Fruit fly (Drosophila melanogaster) whole organism, wandering third instar larva: Measurements from ENCODE around the gene TyrR.

Experiments
- Abd-B ChIP-seq: fragments of >200 bp; optimal IDR thresholded peaks from 2 replicates; lab custom pipeline; 2017; ENCODE audit warnings: missing biosample characterization, missing genetic modification characterization
- CG32264 ChIP-seq: fragments of 200-800 bp; sonication (Bioruptor generic); optimal IDR thresholded peaks from 2 replicates; lab custom pipeline; 2016; ENCODE audit warnings: missing biosample characterization, missing genetic modification characterization
- CG9705 ChIP-seq: fragments of 200-800 bp; sonication (Bioruptor generic); optimal IDR thresholded peaks from 2 replicates; lab custom pipeline; 2018; ENCODE audit warnings: missing biosample characterization, mild to moderate bottlenecking, missing genetic modification characterization
- CrebA ChIP-seq: fragments of 200-800 bp; sonication (Bioruptor generic); optimal IDR thresholded peaks from 2 replicates; lab custom pipeline; 2016; ENCODE audit warnings: missing biosample characterization, mild to moderate bottlenecking, missing genetic modification characterization, borderline replicate concordance
- Dfd ChIP-seq: fragments of >200 bp; optimal IDR thresholded peaks from 2 replicates; lab custom pipeline; 2017; ENCODE audit warnings: missing biosample characterization, missing genetic modification characterization
- HLH106 ChIP-seq: fragments of 200-800 bp; optimal IDR thresholded peaks from 3 replicates; lab custom pipeline; 2019; ENCODE audit warnings: missing biosample characterization, mild to moderate bottlenecking, missing genetic modification characterization, moderate library complexity
- Hr78 ChIP-seq: fragments of >200 bp; optimal IDR thresholded peaks from 2 replicates; lab custom pipeline; 2017; ENCODE audit warnings: missing biosample characterization, missing genetic modification characterization
- Jra ChIP-seq: sonication (Bioruptor generic); optimal IDR thresholded peaks from 2 replicates; lab custom pipeline; 2016; ENCODE audit warnings: missing biosample characterization, missing genetic modification characterization
- Myc ChIP-seq: fragments of >200 bp; optimal IDR thresholded peaks from 2 replicates; lab custom pipeline; 2017
- OdsH ChIP-seq: fragments of 200-800 bp; sonication (Bioruptor generic); optimal IDR thresholded peaks from 2 replicates; lab custom pipeline; 2016; ENCODE audit warnings: missing biosample characterization, mild to moderate bottlenecking, missing genetic modification characterization
- jim ChIP-seq: fragments of 175-275, 200-325 bp; sonication (Bioruptor generic); optimal IDR thresholded peaks from 2 replicates; lab custom pipeline; 2016; ENCODE audit warnings: missing biosample characterization, mild to moderate bottlenecking, missing genetic modification characterization
- pan ChIP-seq: fragments of >200 bp; optimal IDR thresholded peaks from 2 replicates; lab custom pipeline; 2017
- psq ChIP-seq: fragments of 200-800 bp; sonication (Bioruptor generic); optimal IDR thresholded peaks from 3 replicates; lab custom pipeline; 2017; ENCODE audit warnings: missing biosample characterization, mild to moderate bottlenecking, missing genetic modification characterization, moderate library complexity
- usp ChIP-seq: fragments of >200 bp; optimal IDR thresholded peaks from 2 replicates; lab custom pipeline; 2017; ENCODE audit warnings: missing biosample characterization, missing genetic modification characterization

DNA sequence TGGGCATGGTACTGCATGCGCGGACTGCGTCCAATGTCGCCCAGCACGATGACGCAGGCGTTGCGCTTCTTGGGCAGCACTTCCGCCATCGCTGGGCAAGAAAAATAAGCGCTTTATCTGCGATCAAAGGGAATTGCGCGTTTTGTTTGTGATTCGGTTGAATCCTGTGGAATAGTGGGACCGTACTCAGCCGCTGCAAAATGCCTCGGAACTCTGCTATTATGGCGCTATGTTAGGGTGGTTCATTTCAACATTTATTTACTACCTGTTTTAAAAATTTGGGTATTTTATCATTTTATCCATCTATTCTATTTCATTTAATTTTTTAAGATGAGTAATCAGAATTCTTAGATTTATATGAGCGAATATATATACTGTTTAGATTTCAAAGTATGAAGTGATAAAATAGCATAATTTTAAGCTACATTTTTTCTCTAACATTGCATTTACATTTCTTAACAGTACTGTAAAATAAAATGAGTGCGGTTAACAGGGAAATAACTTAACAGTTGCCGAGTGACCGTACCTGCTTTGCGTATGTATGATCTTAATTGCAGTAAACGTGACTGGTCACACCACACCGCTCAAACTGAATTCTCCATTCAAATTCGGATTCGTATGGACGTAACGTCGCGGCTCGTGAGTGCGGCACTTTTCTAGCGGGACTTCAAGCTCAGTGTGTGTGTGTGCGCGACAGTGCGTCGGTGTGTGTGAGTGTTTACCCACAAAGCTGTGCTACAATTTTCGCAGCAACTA lies 48.1 kb upstream of the TyrR start, which contains the start of the genes Alg1 and tinc:
- TF ChIP-seq usp (no peak), Myc (lab: Kevin White, UChicago) (peak; percentile 41), pan (lab: Kevin White, UChicago) (no peak), OdsH (GFP tag; lab: Kevin White, UChicago) (peak; percentile 64), psq (GFP tag; lab: Kevin White, UChicago) (peak; percentile 48), Jra (GFP tag; lab: Kevin White, UChicago) (peak; percentile 37), Abd-B (no peak), HLH106 (peak; percentile 82), jim (no peak), Hr78 (GFP tag; lab: Kevin White, UChicago) (no peak), CrebA (GFP tag; lab: Kevin White, UChicago) (no peak), Dfd (GFP tag; lab: Kevin White, UChicago) (no peak), CG9705 (GFP tag; lab: Kevin White, UChicago) (peak; percentile 19), CG32264 (GFP tag; lab: Kevin White, UChicago) (no peak)
